Fruit fly (Drosophila melanogaster) whole organism, pupa: Measurements from ENCODE around the gene OXA1L.

Experiments
- CG10348 ChIP-seq: fragments of 200-800 bp; sonication (Bioruptor generic); IDR thresholded peaks from 2 replicates; pipeline ENCODE4 v1.3.6; 2022; ENCODE audit warnings: missing biosample characterization, missing genetic modification characterization
- CG12605 ChIP-seq: fragments of 200-800 bp; sonication (Bioruptor generic); IDR thresholded peaks from 2 replicates; pipeline ENCODE4 v1.3.6; 2022; ENCODE audit warnings: missing biosample characterization, missing genetic modification characterization
- CG13204 ChIP-seq: fragments of 200-800 bp; sonication (Bioruptor generic); optimal IDR thresholded peaks from 2 replicates; lab custom pipeline; 2018; ENCODE audit warnings: missing biosample characterization, mild to moderate bottlenecking, missing genetic modification characterization, moderate library complexity
- CG14655 ChIP-seq: fragments of 200-800 bp; sonication (Bioruptor generic); optimal IDR thresholded peaks from 3 replicates; lab custom pipeline; 2017; ENCODE audit warnings: mild to moderate bottlenecking, missing biosample characterization, missing genetic modification reagents, missing genetic modification characterization
- CG15710 ChIP-seq: fragments of 200-800 bp; sonication (Bioruptor generic); optimal IDR thresholded peaks from 2 replicates; lab custom pipeline; 2018; ENCODE audit warnings: missing biosample characterization, mild to moderate bottlenecking, missing genetic modification characterization, moderate library complexity
- CG17806 ChIP-seq: fragments of 200-800 bp; sonication (Bioruptor generic); optimal IDR thresholded peaks from 2 replicates; lab custom pipeline; 2018; ENCODE audit warnings: missing biosample characterization, mild to moderate bottlenecking, missing genetic modification characterization, moderate library complexity
- CG32121 ChIP-seq: fragments of 200-800 bp; sonication (Bioruptor generic); IDR thresholded peaks from 2 replicates; pipeline ENCODE4 v1.3.6; 2022; ENCODE audit warnings: missing biosample characterization, missing genetic modification characterization
- CG34367 ChIP-seq: fragments of 200-800 bp; sonication (Bioruptor generic); optimal IDR thresholded peaks from 2 replicates; lab custom pipeline; 2018; ENCODE audit warnings: missing biosample characterization, mild to moderate bottlenecking, missing genetic modification characterization
- CG4496 ChIP-seq: fragments of 200-800 bp; sonication (Bioruptor generic); IDR thresholded peaks from 3 replicates; pipeline ENCODE4 v1.3.6; 2022; ENCODE audit warnings: missing biosample characterization, missing genetic modification characterization
- CG8159 ChIP-seq: fragments of 200-800 bp; sonication (Bioruptor generic); optimal IDR thresholded peaks from 3 replicates; lab custom pipeline; 2018; ENCODE audit warnings: missing biosample characterization, mild to moderate bottlenecking, missing genetic modification characterization, moderate library complexity
- CG8301 ChIP-seq: fragments of 200-800 bp; sonication (Bioruptor generic); optimal IDR thresholded peaks from 2 replicates; lab custom pipeline; 2018; ENCODE audit warnings: missing biosample characterization, mild to moderate bottlenecking, missing genetic modification characterization
- CG9948 ChIP-seq: fragments of 200-800 bp; sonication (Bioruptor generic); optimal IDR thresholded peaks from 2 replicates; lab custom pipeline; 2018; ENCODE audit warnings: missing biosample characterization, mild to moderate bottlenecking, missing genetic modification characterization, moderate library complexity
- D1 ChIP-seq: fragments of 200-800 bp; sonication (Bioruptor generic); optimal IDR thresholded peaks from 2 replicates; lab custom pipeline; 2018; ENCODE audit warnings: missing biosample characterization, mild to moderate bottlenecking, missing genetic modification characterization, moderate library complexity
- EcR ChIP-seq: fragments of 200-800 bp; sonication (Bioruptor generic); optimal IDR thresholded peaks from 3 replicates; lab custom pipeline; 2019; ENCODE audit warnings: missing biosample characterization, missing genetic modification characterization, mild to moderate bottlenecking, moderate library complexity, missing genetic modification reagents
- Ets98B ChIP-seq: fragments of 200-800 bp; sonication (Bioruptor generic); IDR thresholded peaks from 2 replicates; pipeline ENCODE4 v1.3.6; 2022; ENCODE audit warnings: missing biosample characterization, missing genetic modification characterization
- Pif1A ChIP-seq: fragments of 200-800 bp; sonication (Bioruptor generic); optimal IDR thresholded peaks from 3 replicates; lab custom pipeline; 2016; ENCODE audit warnings: missing biosample characterization, missing genetic modification characterization
- Pif1B ChIP-seq: fragments of 200-800 bp; sonication (Bioruptor generic); optimal IDR thresholded peaks from 3 replicates; lab custom pipeline; 2016; ENCODE audit warnings: missing biosample characterization, missing genetic modification characterization
- Snoo ChIP-seq: fragments of 200-800 bp; sonication (Bioruptor generic); optimal IDR thresholded peaks from 3 replicates; lab custom pipeline; 2017; ENCODE audit warnings: missing biosample characterization, mild to moderate bottlenecking, missing genetic modification characterization, inconsistent platforms
- fd96Ca ChIP-seq: fragments of 200-800 bp; sonication (Bioruptor generic); IDR thresholded peaks from 3 replicates; pipeline ENCODE4 v1.3.6; 2022; ENCODE audit warnings: missing biosample characterization, missing genetic modification characterization
- gl ChIP-seq: fragments of 200-800 bp; sonication (Bioruptor generic); optimal IDR thresholded peaks from 2 replicates; lab custom pipeline; 2018; ENCODE audit warnings: missing biosample characterization, mild to moderate bottlenecking, missing genetic modification characterization
- rn ChIP-seq: fragments of 200-800 bp; sonication (Bioruptor generic); IDR thresholded peaks from 2 replicates; pipeline ENCODE4 v1.3.6; 2022; ENCODE audit warnings: missing biosample characterization, missing genetic modification characterization

OXA1L gene

DNA sequence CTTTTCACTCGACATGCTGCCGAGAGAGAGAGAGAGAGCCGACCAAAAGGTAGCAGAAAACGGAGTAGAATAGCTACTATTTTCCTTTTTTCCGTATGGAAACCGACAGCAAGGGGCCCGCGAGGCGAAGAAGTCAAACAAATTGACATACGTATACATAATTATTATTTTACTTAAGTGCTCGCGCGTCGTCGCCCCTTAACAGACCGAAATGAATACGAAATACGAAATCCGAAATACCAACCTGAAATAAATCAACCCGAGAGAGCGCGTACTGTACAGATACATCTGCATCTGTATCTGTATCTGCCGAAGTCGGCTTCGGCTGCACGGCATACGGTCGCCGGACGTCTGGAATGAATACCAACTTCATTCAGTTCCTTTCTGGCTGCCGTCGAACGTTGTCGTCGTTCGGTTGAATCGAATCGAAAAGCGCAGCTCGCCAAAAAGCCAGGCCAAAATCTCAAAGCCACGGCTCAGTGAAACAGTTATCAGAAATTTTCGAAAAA is 28.7 kb downstream of the OXA1L start:
- TF ChIP-seq CG12605 (GFP tag; lab: Robert Waterston, UW) (peak; percentile 77; the same call in 1 of the 2 replicates), CG14655 (GFP tag; lab: Kevin White, UChicago) (no peak), CG9948 (tag; lab: Kevin White, UChicago) (no peak), CG13204 (GFP tag; lab: Kevin White, UChicago) (peak; percentile 75), CG15710 (tag; lab: Kevin White, UChicago) (no peak), gl (tag; lab: Kevin White, UChicago) (no peak), CG34367 (tag; lab: Kevin White, UChicago) (no peak), Pif1B (GFP tag; lab: Kevin White, UChicago) (peak; percentile 61), D1 (peak; percentile 25), CG32121 (GFP tag; lab: Robert Waterston, UW) (peak; percentile 75), Pif1A (GFP tag; lab: Kevin White, UChicago) (peak; percentile 19), fd96Ca (GFP tag; lab: Robert Waterston, UW) (peak; percentile 57; the same call in 1 of the 3 replicates), CG8301 (tag; lab: Kevin White, UChicago) (peak; percentile 0), Snoo (tag; lab: Kevin White, UChicago) (no peak), Ets98B (GFP tag; lab: Robert Waterston, UW) (peak; percentile 68), CG8159 (tag; lab: Kevin White, UChicago) (peak; percentile 14), EcR (GFP tag; lab: Kevin White, UChicago) (peak; percentile 87), CG4496 (GFP tag; lab: Robert Waterston, UW) (peak; percentile 82), CG17806 (tag; lab: Kevin White, UChicago) (no peak), CG10348 (GFP tag; lab: Robert Waterston, UW) (no peak), rn (GFP tag; lab: Robert Waterston, UW) (no peak)

DNA sequence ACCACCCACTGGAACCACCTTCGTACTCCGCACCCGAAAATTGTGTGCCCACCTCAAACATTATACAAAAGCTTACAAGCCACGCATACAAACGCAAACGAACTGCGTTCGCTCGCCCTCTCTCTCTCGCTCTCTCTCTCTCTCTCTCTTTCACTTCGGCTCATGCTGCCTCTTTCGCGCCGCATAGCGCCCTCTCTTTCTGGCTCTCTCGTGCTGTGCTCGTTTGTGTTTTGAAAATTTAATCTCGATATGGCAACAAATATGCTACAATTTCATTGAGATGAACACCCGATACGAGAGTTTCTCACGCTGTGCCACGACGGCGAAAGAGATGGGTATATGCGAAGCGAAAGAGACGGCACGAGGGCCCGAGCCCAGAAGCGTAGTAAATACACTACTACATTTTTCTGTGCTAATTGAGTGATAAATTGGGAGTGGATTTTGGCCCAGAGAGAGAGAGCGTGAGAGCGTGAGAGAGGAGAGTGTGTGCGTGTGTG is 29.7 kb downstream of the OXA1L start:
- TF ChIP-seq Ets98B (GFP tag; lab: Robert Waterston, UW) (peak; percentile 73), CG8159 (tag; lab: Kevin White, UChicago) (peak; percentile 10), Snoo (tag; lab: Kevin White, UChicago) (peak; percentile 16), CG34367 (tag; lab: Kevin White, UChicago) (no peak), CG13204 (GFP tag; lab: Kevin White, UChicago) (peak; percentile 36), CG10348 (GFP tag; lab: Robert Waterston, UW) (no peak), Pif1A (GFP tag; lab: Kevin White, UChicago) (no peak), CG15710 (tag; lab: Kevin White, UChicago) (peak; percentile 10), rn (GFP tag; lab: Robert Waterston, UW) (no peak), CG4496 (GFP tag; lab: Robert Waterston, UW) (peak; percentile 76), CG8301 (tag; lab: Kevin White, UChicago) (no peak), EcR (GFP tag; lab: Kevin White, UChicago) (peak; percentile 84), D1 (no peak), fd96Ca (GFP tag; lab: Robert Waterston, UW) (peak; percentile 75), CG12605 (GFP tag; lab: Robert Waterston, UW) (no peak; the same call in 1 of the 2 replicates), Pif1B (GFP tag; lab: Kevin White, UChicago) (peak; percentile 65), gl (tag; lab: Kevin White, UChicago) (peak; percentile 21), CG14655 (GFP tag; lab: Kevin White, UChicago) (peak; percentile 15), CG9948 (tag; lab: Kevin White, UChicago) (no peak), CG17806 (tag; lab: Kevin White, UChicago) (peak; percentile 17), CG32121 (GFP tag; lab: Robert Waterston, UW) (peak; percentile 70; the same call in 1 of the 2 replicates)

DNA sequence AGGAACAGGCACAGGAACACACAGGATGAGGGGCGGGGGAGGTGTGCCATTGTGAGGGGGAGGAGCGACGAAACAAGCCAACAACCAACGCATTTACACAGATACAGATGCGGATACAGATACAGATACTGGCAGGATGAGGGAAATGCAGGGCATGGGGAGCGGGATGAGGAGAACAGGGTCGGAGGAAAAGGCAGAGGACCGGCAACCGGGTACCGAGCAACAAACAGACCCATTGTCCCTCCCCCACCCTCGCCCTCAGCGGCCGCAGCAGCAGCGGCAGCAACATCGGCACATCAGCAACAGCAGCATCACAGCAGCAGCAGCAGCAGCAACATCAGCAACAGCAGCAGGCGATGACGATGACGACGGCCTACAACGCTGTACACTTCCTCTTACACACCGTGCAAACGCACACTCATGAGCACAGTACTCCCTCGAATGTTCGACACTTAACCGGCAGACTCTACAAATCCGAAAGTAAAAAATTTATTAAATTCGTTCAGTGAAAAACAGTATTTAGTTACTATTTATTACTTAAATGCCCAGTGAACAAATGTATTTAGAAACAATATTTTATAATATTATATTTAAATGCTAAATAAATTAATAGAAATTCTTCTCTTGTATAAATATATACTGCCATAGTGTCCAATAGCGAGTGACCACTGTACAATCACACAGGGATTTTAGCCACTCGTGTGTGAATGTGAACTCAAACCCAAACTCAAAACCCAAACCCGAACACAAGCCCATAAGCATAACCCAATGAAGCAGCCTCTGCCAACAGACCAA is 30.7 kb downstream of the OXA1L start:
- TF ChIP-seq rn (GFP tag; lab: Robert Waterston, UW) (peak; percentile 64; the same call in 1 of the 2 replicates), Pif1B (GFP tag; lab: Kevin White, UChicago) (peak; percentile 79), CG17806 (tag; lab: Kevin White, UChicago) (peak; percentile 91), EcR (GFP tag; lab: Kevin White, UChicago) (no peak), CG8301 (tag; lab: Kevin White, UChicago) (peak; percentile 84), CG9948 (tag; lab: Kevin White, UChicago) (peak; percentile 94), CG14655 (GFP tag; lab: Kevin White, UChicago) (peak; percentile 96), Snoo (tag; lab: Kevin White, UChicago) (peak; percentile 91), CG13204 (GFP tag; lab: Kevin White, UChicago) (peak; percentile 93), gl (tag; lab: Kevin White, UChicago) (peak; percentile 57), CG10348 (GFP tag; lab: Robert Waterston, UW) (peak; percentile 80), CG4496 (GFP tag; lab: Robert Waterston, UW) (peak; percentile 79), CG12605 (GFP tag; lab: Robert Waterston, UW) (peak; percentile 69), CG34367 (tag; lab: Kevin White, UChicago) (peak; percentile 82), D1 (peak; percentile 87), CG15710 (tag; lab: Kevin White, UChicago) (peak; percentile 96), fd96Ca (GFP tag; lab: Robert Waterston, UW) (peak; percentile 81), CG32121 (GFP tag; lab: Robert Waterston, UW) (peak; percentile 91), Pif1A (GFP tag; lab: Kevin White, UChicago) (peak; percentile 65), CG8159 (tag; lab: Kevin White, UChicago) (peak; percentile 96), Ets98B (GFP tag; lab: Robert Waterston, UW) (peak; percentile 81)
